Worm (Caenorhabditis elegans): ENCODE measurements around the gene cht-5.

cht-5 gene

DNA sequence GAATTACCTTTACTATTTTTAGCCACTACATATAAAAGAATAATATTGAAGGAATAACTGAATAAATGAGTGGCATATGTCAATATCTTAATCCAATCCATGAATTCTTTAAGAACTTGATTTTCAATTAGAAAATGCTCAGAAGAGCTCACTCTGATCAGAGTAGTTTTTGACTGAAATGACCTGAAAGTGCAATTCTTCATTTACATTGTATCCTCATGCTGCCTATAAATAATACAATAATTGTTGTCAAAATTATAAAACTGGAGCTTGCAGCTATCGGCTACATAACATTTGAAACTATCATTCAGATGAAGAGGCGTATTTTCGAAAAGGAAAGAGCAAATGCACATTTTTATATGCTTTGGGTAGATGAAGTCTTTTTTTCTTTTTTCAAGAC lies 8.2 kb downstream of the cht-5 start, which contains the start of gene srxa-19:
Gene srxa-19 (minus strand): TSS at position 101 of the 400 bp plus-strand sequence.
- TF ChIP-seq ceh-16 (tag; optimal IDR thresholded peaks at IDR 0.05) (no peak), C34F6.9 (tag; optimal IDR thresholded peaks at IDR 0.05) (no peak), sma-9 (GFP tag; optimal IDR thresholded peaks at IDR 0.05) (no peak), sma-9 (tag; optimal IDR thresholded peaks at IDR 0.05) (no peak), unc-62 (GFP tag; optimal IDR thresholded peaks at IDR 0.05) (no peak), egl-27 (tag; optimal IDR thresholded peaks at IDR 0.05) (no peak), blmp-1 (tag; optimal IDR thresholded peaks at IDR 0.05; ENCODE audit: insufficient read depth) (no peak), skn-1 (tag; optimal IDR thresholded peaks at IDR 0.05) (no peak), ceh-82 (tag; optimal IDR thresholded peaks at IDR 0.05) (no peak), mbf-1 (tag; optimal IDR thresholded peaks at IDR 0.05) (no peak), nhr-11 (tag; optimal IDR thresholded peaks at IDR 0.05) (no peak), sem-4 (tag; optimal IDR thresholded peaks at IDR 0.05) (no peak)

DNA sequence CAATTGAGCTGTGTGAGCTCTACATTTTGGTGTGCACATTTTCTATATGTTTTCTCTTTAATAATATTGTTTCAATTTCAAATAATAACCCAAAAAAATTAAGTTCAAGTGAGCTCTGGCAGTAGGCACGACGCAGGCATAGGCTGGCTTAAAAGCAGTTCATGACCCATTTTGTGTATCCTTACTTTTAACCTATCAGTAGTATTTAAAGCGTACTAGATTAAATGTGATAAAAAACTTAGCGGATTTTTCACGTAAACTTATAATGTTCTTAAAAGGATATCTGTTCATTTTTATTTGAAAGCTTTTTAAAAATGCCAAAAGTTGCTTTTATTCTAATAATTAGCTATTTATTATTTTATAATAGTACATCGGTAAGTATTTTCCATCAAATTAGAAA lies 8.9 kb downstream of the cht-5 start, which contains the start of gene C08B6.6:
Gene C08B6.6 (plus strand): TSS at position 301 of the 400 bp plus-strand sequence.
- TF ChIP-seq lin-11 (tag; optimal IDR thresholded peaks at IDR 0.05) (no peak), unc-55 (GFP tag; optimal IDR thresholded peaks at IDR 0.05) (no peak), elt-1 (tag; optimal IDR thresholded peaks at IDR 0.05) (no peak), crh-2 (tag; optimal IDR thresholded peaks at IDR 0.05) (no peak), fos-1 (tag; optimal IDR thresholded peaks at IDR 0.05) (no peak), nhr-21 (tag; optimal IDR thresholded peaks at IDR 0.05) (no peak), skn-1 (tag; optimal IDR thresholded peaks at IDR 0.05) (no peak), nhr-237 (tag; optimal IDR thresholded peaks at IDR 0.05) (no peak), mbf-1 (tag; optimal IDR thresholded peaks at IDR 0.05) (no peak), lin-13 (GFP tag; optimal IDR thresholded peaks at IDR 0.05) (no peak), ama-1 (optimal IDR thresholded peaks at IDR 0.05) (no peak), nhr-12 (tag; optimal IDR thresholded peaks at IDR 0.05) (no peak), sem-4 (tag; optimal IDR thresholded peaks at IDR 0.05) (no peak), ztf-4 (tag; optimal IDR thresholded peaks at IDR 0.05) (no peak), ztf-1 (GFP tag; conservative IDR thresholded peaks at IDR 0.05) (no peak), mab-5 (tag; optimal IDR thresholded peaks at IDR 0.05) (no peak), elt-3 (tag; optimal IDR thresholded peaks at IDR 0.05) (no peak)

DNA sequence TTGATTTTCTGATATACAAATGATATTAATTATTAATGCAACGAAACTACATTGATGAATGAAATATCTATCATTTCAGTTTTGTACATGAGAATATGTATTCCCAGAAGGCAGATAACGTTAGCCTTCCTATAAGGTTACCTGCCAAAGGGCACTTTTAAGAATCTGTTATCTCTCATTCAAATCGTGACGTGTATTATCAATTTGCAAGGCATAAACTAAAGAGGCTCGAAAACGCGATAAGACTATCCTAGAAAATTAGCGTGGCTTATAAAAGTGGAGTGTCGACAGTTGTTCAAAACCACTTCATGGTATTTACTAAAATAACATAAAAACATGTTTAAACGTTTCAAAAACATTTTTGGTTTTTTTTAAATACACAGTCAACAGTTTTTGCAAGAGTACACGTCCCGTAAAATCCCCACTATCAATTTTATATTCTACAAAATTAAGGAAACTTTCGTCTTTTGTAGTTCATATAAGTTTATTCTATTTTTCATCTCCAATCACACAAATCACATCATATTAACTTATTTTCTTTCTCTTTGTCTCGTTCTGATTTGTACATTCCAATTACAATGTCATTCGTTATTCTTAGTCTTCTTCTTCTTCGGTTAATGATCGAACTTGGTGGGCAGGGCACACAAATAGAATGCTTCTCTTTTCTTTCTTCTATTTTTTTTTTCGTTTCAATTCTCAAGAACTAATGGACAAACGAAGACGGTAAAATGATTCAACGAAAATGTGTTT lies 10.5 kb downstream of the cht-5 start, which contains the start of gene C08B6.10:
Gene C08B6.10 (plus strand): TSS at position 700 of the 750 bp plus-strand sequence.
- peak; percentile 20 for TF ChIP-seq fos-1 (tag; optimal IDR thresholded peaks at IDR 0.05)
- no peak for TF ChIP-seq nhr-10 (tag; optimal IDR thresholded peaks at IDR 0.05)

DNA sequence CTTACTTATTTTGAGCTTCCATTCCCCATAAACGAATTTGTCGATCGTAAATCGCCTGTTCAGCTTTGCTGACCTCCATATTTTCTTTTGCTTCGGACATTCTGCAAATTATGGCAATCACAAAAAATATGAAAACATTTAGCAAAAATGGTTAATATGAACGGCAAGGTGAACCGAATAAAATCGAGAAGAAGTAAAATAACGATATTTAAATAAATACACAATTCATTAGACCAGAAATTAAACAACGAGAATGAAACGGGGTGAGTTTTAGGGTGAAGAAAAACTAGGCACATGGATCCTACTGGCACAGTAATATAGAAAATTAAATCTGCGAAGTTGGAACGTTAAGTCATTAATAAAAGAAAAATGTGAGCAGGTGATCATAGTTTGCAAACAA lies 15.8 kb downstream of the cht-5 start, which contains the start of gene aos-1:
Gene aos-1 (minus strand): TSS at position 101 of the 400 bp plus-strand sequence.
- TF ChIP-seq crh-2 (tag; optimal IDR thresholded peaks at IDR 0.05) (no peak), nhr-12 (tag; optimal IDR thresholded peaks at IDR 0.05) (no peak), F13H6.1 (tag; optimal IDR thresholded peaks at IDR 0.05) (no peak), lsy-2 (tag; optimal IDR thresholded peaks at IDR 0.05) (no peak)

DNA sequence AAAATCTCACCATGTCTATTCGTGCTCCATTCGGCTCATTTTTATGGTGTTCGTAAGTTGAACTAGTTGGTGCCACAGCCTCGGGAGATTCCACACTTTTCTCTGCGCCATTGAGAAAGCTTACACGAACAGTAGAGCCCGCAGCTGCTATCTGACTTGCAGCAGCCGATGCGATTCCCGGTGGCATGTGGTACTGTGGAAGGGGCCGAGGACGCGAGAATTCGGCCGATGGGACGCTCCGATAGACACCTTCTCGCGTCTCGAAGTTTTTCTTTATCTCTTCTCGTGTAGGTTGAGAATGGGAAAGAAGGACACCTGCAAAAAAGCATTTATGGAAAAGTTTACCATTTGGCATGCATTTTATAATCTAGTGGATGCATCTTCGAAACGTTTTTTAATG lies 18.8 kb downstream of the cht-5 start:
- TF ChIP-seq R02D3.7 (tag; optimal IDR thresholded peaks at IDR 0.05) (no peak), nhr-23 (tag; optimal IDR thresholded peaks at IDR 0.05) (no peak), fos-1 (tag; optimal IDR thresholded peaks at IDR 0.05) (no peak), dmd-4 (tag; optimal IDR thresholded peaks at IDR 0.05) (no peak), mab-5 (tag; optimal IDR thresholded peaks at IDR 0.05) (no peak), ceh-16 (tag; optimal IDR thresholded peaks at IDR 0.05) (no peak), nhr-11 (tag; optimal IDR thresholded peaks at IDR 0.05) (no peak), sma-9 (GFP tag; optimal IDR thresholded peaks at IDR 0.05) (no peak), sma-9 (tag; optimal IDR thresholded peaks at IDR 0.05) (no peak), blmp-1 (tag; optimal IDR thresholded peaks at IDR 0.05; ENCODE audit: insufficient read depth) (no peak), alr-1 (tag; optimal IDR thresholded peaks at IDR 0.05) (no peak), elt-1 (tag; optimal IDR thresholded peaks at IDR 0.05) (no peak), C34F6.9 (tag; optimal IDR thresholded peaks at IDR 0.05) (no peak), nhr-12 (tag; optimal IDR thresholded peaks at IDR 0.05) (no peak), peb-1 (tag; optimal IDR thresholded peaks at IDR 0.05) (no peak), Y55F3AM.14 (GFP tag; optimal IDR thresholded peaks at IDR 0.05) (no peak)
